Fruit fly (Drosophila melanogaster) S2 (cell line): ENCODE results near the gene Ir8a.

ENCODE experiments used
- CG8478 ChIP-seq: fragments of >200 bp; optimal IDR thresholded peaks from 2 replicates; lab custom pipeline; 2018
- CTCF ChIP-seq, 2 experiments: fragments of >200 bp; optimal IDR thresholded peaks; 2 replicates each; lab custom pipeline; 2018

DNA sequence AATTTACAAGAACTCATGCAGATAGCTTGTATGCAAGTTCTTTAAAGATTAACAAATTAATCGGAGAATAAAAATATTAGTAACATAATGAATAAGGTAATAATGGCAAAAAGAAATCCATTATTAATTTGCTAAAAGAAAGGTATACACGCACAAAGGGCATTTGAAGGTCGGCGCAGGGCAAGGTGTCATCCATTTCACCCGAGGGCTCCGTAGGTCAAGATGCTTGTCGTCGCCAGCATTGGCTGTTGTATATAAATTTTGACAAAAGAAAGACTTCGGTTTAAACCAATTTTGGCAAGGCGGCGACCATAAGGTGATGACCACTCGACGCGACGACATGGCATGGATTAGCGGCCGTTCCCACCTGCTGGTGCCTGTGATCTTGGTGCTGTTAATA is 11.2 kb downstream of the Ir8a start, which contains the start of gene CG15370:
- TF ChIP-seq CG8478 = no peak
- TF ChIP-seq CTCF (optimal IDR thresholded peaks at IDR 0.05; lab: Kevin White, UChicago) = no peak
